Fruit fly (Drosophila melanogaster): Measurements from ENCODE around the gene ND-ACP.

Gene ND-ACP

DNA sequence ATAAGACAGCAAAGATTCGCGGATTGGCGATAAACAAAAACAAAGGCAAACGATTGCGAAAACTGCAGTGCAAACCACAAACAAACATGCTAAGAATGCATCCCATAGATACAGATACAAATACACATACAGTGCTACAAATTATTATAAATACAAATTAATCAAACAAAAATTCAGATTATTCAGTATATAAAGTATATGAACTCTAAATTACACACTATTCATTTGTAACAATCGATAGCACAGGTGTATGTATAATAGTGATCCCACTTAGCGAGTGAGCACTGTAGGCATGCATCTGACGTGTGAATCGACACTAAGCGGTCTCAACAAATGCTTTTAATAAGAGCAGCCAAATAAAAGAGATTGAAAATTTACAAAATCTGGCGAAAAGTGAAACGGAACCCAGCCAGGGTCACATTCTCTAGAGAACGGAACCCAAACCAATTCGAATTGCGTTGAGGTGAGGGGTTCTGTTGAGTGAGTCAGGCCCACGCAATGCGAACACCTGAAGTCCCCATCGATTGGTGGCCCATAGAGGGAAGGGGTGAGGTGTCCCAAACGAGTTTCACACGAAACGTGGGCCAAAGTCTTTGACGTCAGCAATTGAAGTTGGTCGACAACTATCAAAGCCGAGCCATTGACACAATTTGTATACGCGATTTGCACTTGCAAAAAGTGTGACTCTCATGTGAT is 44.8 kb downstream of the ND-ACP start (continued):
- TF ChIP-seq Doc3 (GFP tag; IDR thresholded peaks at IDR 0.05; ENCODE audit: partially characterized antibody) = no peak
- no peak for TF ChIP-seq tna (GFP tag; IDR thresholded peaks at IDR 0.05; ENCODE audit: partially characterized antibody)
- TF ChIP-seq CG6689 (GFP tag; IDR thresholded peaks at IDR 0.05) = 0 out of 2 replicates have a peak, but pooled peaks have one; percentile 26
- no peak for TF ChIP-seq tll (GFP tag; optimal IDR thresholded peaks at IDR 0.05)
- TF ChIP-seq Lim3 (GFP tag; IDR thresholded peaks at IDR 0.05) = no peak
- TF ChIP-seq psq (GFP tag; optimal IDR thresholded peaks at IDR 0.05) = no peak
- TF ChIP-seq CG1603 (tag; optimal IDR thresholded peaks at IDR 0.05) = peak; percentile 46
- no peak for TF ChIP-seq bab2 (GFP tag; optimal IDR thresholded peaks at IDR 0.05)
- TF ChIP-seq ind (GFP tag; optimal IDR thresholded peaks at IDR 0.05) = no peak
- TF ChIP-seq grau (tag; optimal IDR thresholded peaks at IDR 0.05) = peak; percentile 77
- no peak for TF ChIP-seq CrebB (tag; optimal IDR thresholded peaks at IDR 0.05)
- no peak for TF ChIP-seq HLH3B (GFP tag; IDR thresholded peaks at IDR 0.05)
- no peak for TF ChIP-seq CG11398 (GFP tag; optimal IDR thresholded peaks at IDR 0.05)
- no peak for TF ChIP-seq cwo (GFP tag; optimal IDR thresholded peaks at IDR 0.05)
- no peak for TF ChIP-seq CG12219 (GFP tag; optimal IDR thresholded peaks at IDR 0.05)
- TF ChIP-seq BtbVII (GFP tag; optimal IDR thresholded peaks at IDR 0.05) = no peak
- no peak for TF ChIP-seq CG10654 (GFP tag; optimal IDR thresholded peaks at IDR 0.05)
- TF ChIP-seq Nf-YB (GFP tag; optimal IDR thresholded peaks at IDR 0.05) = no peak
- TF ChIP-seq D19A (tag; optimal IDR thresholded peaks at IDR 0.05) = no peak
- no peak for TF ChIP-seq az2 (GFP tag; optimal IDR thresholded peaks at IDR 0.05)
- no peak for TF ChIP-seq GATAe (GFP tag; conservative IDR thresholded peaks at IDR 0.05)
- TF ChIP-seq Meics (GFP tag; optimal IDR thresholded peaks at IDR 0.05) = no peak
- TF ChIP-seq run (tag; optimal IDR thresholded peaks at IDR 0.05) = no peak
- TF ChIP-seq Ptx1 (GFP tag; IDR thresholded peaks at IDR 0.05) = peak; percentile 42; the same call in 1 of the 2 replicates
- no peak for TF ChIP-seq CG32767 (GFP tag; IDR thresholded peaks at IDR 0.05)
- no peak for TF ChIP-seq tap (tag; optimal IDR thresholded peaks at IDR 0.05)
- TF ChIP-seq CG15269 (tag; optimal IDR thresholded peaks at IDR 0.05) = peak; percentile 21
- TF ChIP-seq Poxn (GFP tag; IDR thresholded peaks at IDR 0.05) = no peak
- TF ChIP-seq Dref (GFP tag; IDR thresholded peaks at IDR 0.05) = no peak
- TF ChIP-seq dpn (GFP tag; optimal IDR thresholded peaks at IDR 0.05) = no peak
- no peak for TF ChIP-seq CG8359 (GFP tag; optimal IDR thresholded peaks at IDR 0.05; ENCODE audit: borderline replicate concordance)
- TF ChIP-seq CG9437 (GFP tag; optimal IDR thresholded peaks at IDR 0.05) = no peak
- no peak for TF ChIP-seq dysf (GFP tag; IDR thresholded peaks at IDR 0.05)
- TF ChIP-seq HmgD (GFP tag; optimal IDR thresholded peaks at IDR 0.05) = no peak
- TF ChIP-seq CG18599 (GFP tag; optimal IDR thresholded peaks at IDR 0.05) = no peak
- TF ChIP-seq CG2129 (GFP tag; IDR thresholded peaks at IDR 0.05; ENCODE audit: partially characterized antibody) = no peak
- TF ChIP-seq CG14710 (tag; optimal IDR thresholded peaks at IDR 0.05) = no peak
- TF ChIP-seq CG32772 (GFP tag; IDR thresholded peaks at IDR 0.05) = no peak
- no peak for TF ChIP-seq H2.0 (GFP tag; IDR thresholded peaks at IDR 0.05)
- no peak for TF ChIP-seq CG8765 (GFP tag; IDR thresholded peaks at IDR 0.05)
- TF ChIP-seq esg (GFP tag; conservative IDR thresholded peaks at IDR 0.05) = no peak
- TF ChIP-seq CG30403 (GFP tag; optimal IDR thresholded peaks at IDR 0.05) = peak; percentile 7
- no peak for TF ChIP-seq CG4328 (GFP tag; optimal IDR thresholded peaks at IDR 0.05)
- TF ChIP-seq CG10274 (GFP tag; optimal IDR thresholded peaks at IDR 0.05) = no peak
- TF ChIP-seq Dll (GFP tag; IDR thresholded peaks at IDR 0.05; ENCODE audit: partially characterized antibody) = no peak
- TF ChIP-seq B-H2 (GFP tag; optimal IDR thresholded peaks at IDR 0.05) = no peak
- TF ChIP-seq E2f2 (GFP tag; IDR thresholded peaks at IDR 0.05) = no peak
- no peak for TF ChIP-seq odd (GFP tag; optimal IDR thresholded peaks at IDR 0.05)
- TF ChIP-seq ttk (GFP tag; IDR thresholded peaks at IDR 0.05) = no peak
- TF ChIP-seq CG17802 (tag; optimal IDR thresholded peaks at IDR 0.05) = no peak
